Worm (Caenorhabditis elegans): Measurements from ENCODE around the gene rpl-22.
A peak's percentile ranks its signal among the peaks of the same experiment; 100 is the strongest.

The rpl-22 gene

ce11 chrII:5032669-5033068, 22.7 kb upstream of the rpl-22 start (continued):
- TF ChIP-seq snpc-4 (tag; optimal IDR thresholded peaks at IDR 0.05) (peak; percentile 7), nhr-25 (tag; optimal IDR thresholded peaks at IDR 0.05) (peak; percentile 1), nhr-77 (tag; optimal IDR thresholded peaks at IDR 0.05) (no peak), lsy-2 (tag; optimal IDR thresholded peaks at IDR 0.05) (peak; percentile 32 to 59), ceh-82 (tag; optimal IDR thresholded peaks at IDR 0.05) (no peak), elt-3 (tag; optimal IDR thresholded peaks at IDR 0.05) (no peak), crh-2 (tag; optimal IDR thresholded peaks at IDR 0.05) (no peak)

- TF ChIP-seq R02D3.7 (tag; optimal IDR thresholded peaks at IDR 0.05), result no peak
- no peak for TF ChIP-seq nhr-129 (tag; optimal IDR thresholded peaks at IDR 0.05)
- TF ChIP-seq ztf-4 (tag; optimal IDR thresholded peaks at IDR 0.05), result no peak
- TF ChIP-seq ama-1 (optimal IDR thresholded peaks at IDR 0.05), result no peak
- no peak for TF ChIP-seq peb-1 (tag; optimal IDR thresholded peaks at IDR 0.05)
- TF ChIP-seq nhr-11 (tag; optimal IDR thresholded peaks at IDR 0.05), result no peak
- no peak for TF ChIP-seq nhr-25 (tag; optimal IDR thresholded peaks at IDR 0.05)
- TF ChIP-seq sma-9 (GFP tag; optimal IDR thresholded peaks at IDR 0.05), result no peak
- TF ChIP-seq sma-9 (tag; optimal IDR thresholded peaks at IDR 0.05), result no peak
- TF ChIP-seq lin-13 (GFP tag; optimal IDR thresholded peaks at IDR 0.05), result no peak
- TF ChIP-seq sma-3 (GFP tag; optimal IDR thresholded peaks at IDR 0.05), result no peak
- no peak for TF ChIP-seq elt-1 (tag; optimal IDR thresholded peaks at IDR 0.05)
- TF ChIP-seq elt-3 (tag; optimal IDR thresholded peaks at IDR 0.05), result no peak
- no peak for TF ChIP-seq zag-1 (tag; optimal IDR thresholded peaks at IDR 0.05)
- TF ChIP-seq nhr-23 (tag; optimal IDR thresholded peaks at IDR 0.05), result no peak
- no peak for TF ChIP-seq ceh-82 (tag; optimal IDR thresholded peaks at IDR 0.05)
- TF ChIP-seq nhr-10 (tag; optimal IDR thresholded peaks at IDR 0.05), result no peak
- TF ChIP-seq skn-1 (tag; optimal IDR thresholded peaks at IDR 0.05), result no peak
- no peak for TF ChIP-seq Y55F3AM.14 (GFP tag; optimal IDR thresholded peaks at IDR 0.05)
These were observed 21.5 kb upstream of the rpl-22 start, which contains the start of gene F33G12.3 for ce11 chrII:5033935-5034334. Gene F33G12.3 (minus strand): TSS chrII:5034035.

- no peak for TF ChIP-seq ceh-16 (tag; optimal IDR thresholded peaks at IDR 0.05)
- TF ChIP-seq ztf-11 (tag; optimal IDR thresholded peaks at IDR 0.05), result no peak
- no peak for TF ChIP-seq nhr-21 (tag; optimal IDR thresholded peaks at IDR 0.05)
- TF ChIP-seq ztf-1 (GFP tag; conservative IDR thresholded peaks at IDR 0.05), result no peak
- no peak for TF ChIP-seq Y55F3AM.14 (GFP tag; optimal IDR thresholded peaks at IDR 0.05)
- no peak for TF ChIP-seq elt-1 (tag; optimal IDR thresholded peaks at IDR 0.05)
- no peak for TF ChIP-seq egl-27 (tag; optimal IDR thresholded peaks at IDR 0.05)
- no peak for TF ChIP-seq nhr-10 (tag; optimal IDR thresholded peaks at IDR 0.05)
- no peak for TF ChIP-seq elt-3 (tag; optimal IDR thresholded peaks at IDR 0.05)
- TF ChIP-seq nhr-129 (tag; optimal IDR thresholded peaks at IDR 0.05), result no peak
- no peak for TF ChIP-seq ZK546.5 (tag; optimal IDR thresholded peaks at IDR 0.05)
- no peak for TF ChIP-seq snpc-4 (tag; optimal IDR thresholded peaks at IDR 0.05)
- TF ChIP-seq aly-2 (tag; optimal IDR thresholded peaks at IDR 0.05), result no peak
- TF ChIP-seq nhr-77 (tag; optimal IDR thresholded peaks at IDR 0.05), result no peak
- no peak for TF ChIP-seq R02D3.7 (tag; optimal IDR thresholded peaks at IDR 0.05)
- TF ChIP-seq sem-4 (tag; optimal IDR thresholded peaks at IDR 0.05), result no peak
- TF ChIP-seq fos-1 (tag; optimal IDR thresholded peaks at IDR 0.05), result no peak
These were observed 19.3 kb upstream of the rpl-22 start, which contains the start of gene lrr-1 for ce11 chrII:5036128-5036527. Gene lrr-1 (minus strand): TSS chrII:5036439.

- TF ChIP-seq F13H6.1 (tag; optimal IDR thresholded peaks at IDR 0.05) (no peak), lsy-2 (tag; optimal IDR thresholded peaks at IDR 0.05) (peak in 1 of 2 experiments; percentile 50), unc-55 (GFP tag; optimal IDR thresholded peaks at IDR 0.05) (peak; percentile 13), sem-4 (tag; optimal IDR thresholded peaks at IDR 0.05) (no peak), ceh-82 (tag; optimal IDR thresholded peaks at IDR 0.05) (no peak), nhr-129 (tag; optimal IDR thresholded peaks at IDR 0.05) (peak; percentile 19), skn-1 (tag; optimal IDR thresholded peaks at IDR 0.05) (no peak), crh-2 (tag; optimal IDR thresholded peaks at IDR 0.05) (peak; percentile 34), nhr-21 (tag; optimal IDR thresholded peaks at IDR 0.05) (no peak), C34F6.9 (tag; optimal IDR thresholded peaks at IDR 0.05) (peak; percentile 28)
These were observed 15.5 kb upstream of the rpl-22 start, which contains the start of gene golg-2 for ce11 chrII:5039912-5040311. Gene golg-2 (minus strand): TSS chrII:5040091.

DNA sequence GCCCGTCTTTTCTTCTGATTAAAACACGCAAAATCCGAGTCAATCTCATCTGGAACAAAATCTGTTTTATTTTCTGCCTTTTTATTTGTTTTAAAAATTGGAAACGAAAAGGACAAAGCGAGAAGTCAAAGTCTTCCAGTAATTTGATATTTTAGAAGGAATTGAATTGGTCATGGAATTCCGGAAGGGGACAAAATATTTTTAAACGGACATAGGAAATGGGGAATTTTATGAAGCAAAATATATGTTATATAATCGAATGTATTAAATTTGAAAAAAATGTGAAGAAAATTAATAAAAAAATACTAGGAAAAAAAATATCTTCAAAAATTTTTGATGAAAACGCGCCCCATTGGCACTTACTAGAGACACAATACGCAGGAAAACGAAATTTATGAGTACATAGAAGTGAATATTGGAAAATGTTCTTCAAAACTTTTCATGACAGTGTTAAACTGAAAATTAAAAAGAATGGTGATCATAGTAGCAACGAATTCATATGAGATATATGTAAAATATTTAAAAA, 14.7 kb upstream of the rpl-22 start, which contains the start of gene F33G12.7:
Gene F33G12.7, minus strand, starts transcription at position 51 of the 526 bp plus-strand sequence.
- no peak for TF ChIP-seq egl-27 (tag; optimal IDR thresholded peaks at IDR 0.05)
- peak in 1 of 2 experiments; percentile 7 for TF ChIP-seq lsy-2 (tag; optimal IDR thresholded peaks at IDR 0.05)
- peak; percentile 15 for TF ChIP-seq unc-55 (GFP tag; optimal IDR thresholded peaks at IDR 0.05)
- peak; percentile 5 for TF ChIP-seq C34F6.9 (tag; optimal IDR thresholded peaks at IDR 0.05)
- no peak for TF ChIP-seq crh-2 (tag; optimal IDR thresholded peaks at IDR 0.05)

All from whole organism, L2 larva.